Fruit fly (Drosophila melanogaster): ENCODE data around the gene Ugt307A1.

The Ugt307A1 gene

DNA sequence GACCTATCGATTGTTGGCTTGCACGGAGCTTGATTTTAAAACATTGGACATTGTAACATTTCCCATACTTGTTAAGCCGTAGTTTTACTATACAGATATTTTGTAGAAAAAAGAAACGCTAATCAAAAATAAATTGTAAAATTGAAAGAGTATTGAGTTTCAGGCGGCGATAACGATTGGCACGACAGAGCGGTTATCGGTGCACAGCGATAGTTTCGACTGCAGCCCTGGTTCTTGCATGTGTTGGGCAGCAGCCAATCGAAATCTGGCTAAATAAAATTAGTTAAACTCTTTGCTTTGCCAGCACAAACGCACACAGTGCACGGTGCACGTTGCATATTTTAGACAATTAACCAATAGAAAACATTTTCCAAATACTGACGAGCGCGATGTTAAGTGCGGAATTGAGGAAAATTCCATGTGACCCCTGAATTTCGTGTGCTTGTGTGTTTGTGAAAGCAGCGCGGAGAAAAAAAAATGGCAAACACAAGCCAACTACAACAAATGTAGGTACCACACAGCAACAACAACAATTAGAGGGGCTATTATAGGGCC is 29.9 kb upstream of the Ugt307A1 start, which contains the start of gene milt (continued):
- TF ChIP-seq CG3065 (GFP tag; optimal IDR thresholded peaks at IDR 0.05): no peak
- TF ChIP-seq CG31365 (tag; optimal IDR thresholded peaks at IDR 0.05): no peak
- TF ChIP-seq yki (optimal IDR thresholded peaks at IDR 0.05): no peak
- TF ChIP-seq ranshi (GFP tag; IDR thresholded peaks at IDR 0.05): no peak
- TF ChIP-seq CG18262 (tag; optimal IDR thresholded peaks at IDR 0.05): no peak
- no peak for TF ChIP-seq Neu2 (GFP tag; optimal IDR thresholded peaks at IDR 0.05; ENCODE audit: borderline replicate concordance)
- TF ChIP-seq en (GFP tag; optimal IDR thresholded peaks at IDR 0.05): no peak
- peak; percentile 89 for TF ChIP-seq nerfin-2 (GFP tag; IDR thresholded peaks at IDR 0.05; ENCODE audit: partially characterized antibody)
- peak; percentile 96 for TF ChIP-seq Dref (GFP tag; IDR thresholded peaks at IDR 0.05)
- TF ChIP-seq CG13894 (tag; optimal IDR thresholded peaks at IDR 0.05): no peak
- no peak for TF ChIP-seq Blimp-1 (GFP tag; optimal IDR thresholded peaks at IDR 0.05)
- TF ChIP-seq Atf3 (GFP tag; optimal IDR thresholded peaks at IDR 0.05): no peak
- no peak for TF ChIP-seq CG7271 (tag; optimal IDR thresholded peaks at IDR 0.05)
- peak; percentile 12 for TF ChIP-seq exex (tag; optimal IDR thresholded peaks at IDR 0.05)
- no peak for TF ChIP-seq insv (GFP tag; optimal IDR thresholded peaks at IDR 0.05)
- no peak for TF ChIP-seq ac (GFP tag; optimal IDR thresholded peaks at IDR 0.05)
- TF ChIP-seq CG2875 (GFP tag; optimal IDR thresholded peaks at IDR 0.05): no peak
- TF ChIP-seq caup (GFP tag; optimal IDR thresholded peaks at IDR 0.05; ENCODE audit: severe bottlenecking): no peak
- TF ChIP-seq hb (GFP tag; IDR thresholded peaks at IDR 0.05; ENCODE audit: partially characterized antibody): peak; percentile 92
- no peak for TF ChIP-seq kah (GFP tag; optimal IDR thresholded peaks at IDR 0.05)
- peak; percentile 93 for TF ChIP-seq Nf-YB (GFP tag; optimal IDR thresholded peaks at IDR 0.05)
- no peak for TF ChIP-seq croc (GFP tag; conservative IDR thresholded peaks at IDR 0.05)
- no peak for TF ChIP-seq CG9932 (GFP tag; IDR thresholded peaks at IDR 0.05)
- TF ChIP-seq esg (GFP tag; conservative IDR thresholded peaks at IDR 0.05): no peak
- TF ChIP-seq CG7745 (tag; optimal IDR thresholded peaks at IDR 0.05): no peak
- no peak for TF ChIP-seq Lpt (GFP tag; optimal IDR thresholded peaks at IDR 0.05)
- peak; percentile 40 for TF ChIP-seq CG15514 (GFP tag; optimal IDR thresholded peaks at IDR 0.05)
- no peak for TF ChIP-seq CG2678 (tag; optimal IDR thresholded peaks at IDR 0.05)
- no peak for TF ChIP-seq ase (GFP tag; IDR thresholded peaks at IDR 0.05)
- TF ChIP-seq CG4328 (GFP tag; optimal IDR thresholded peaks at IDR 0.05): no peak
- TF ChIP-seq tin (GFP tag; optimal IDR thresholded peaks at IDR 0.05): no peak
- no peak for TF ChIP-seq schlank (tag; optimal IDR thresholded peaks at IDR 0.05)
- TF ChIP-seq YL-1 (GFP tag; optimal IDR thresholded peaks at IDR 0.05): peak; percentile 88
- peak; percentile 86 for TF ChIP-seq CG42726 (GFP tag; IDR thresholded peaks at IDR 0.05; ENCODE audit: partially characterized antibody)
- no peak for TF ChIP-seq sisA (GFP tag; IDR thresholded peaks at IDR 0.05)
- TF ChIP-seq oc (tag; optimal IDR thresholded peaks at IDR 0.05): no peak
- no peak for TF ChIP-seq CG18599 (GFP tag; optimal IDR thresholded peaks at IDR 0.05)
- no peak for TF ChIP-seq Nf-YA (GFP tag; IDR thresholded peaks at IDR 0.05)
- peak; percentile 9 for TF ChIP-seq emc (GFP tag; optimal IDR thresholded peaks at IDR 0.05)
- TF ChIP-seq gcm (GFP tag; optimal IDR thresholded peaks at IDR 0.05): no peak
- no peak for TF ChIP-seq grn (GFP tag; optimal IDR thresholded peaks at IDR 0.05)
- TF ChIP-seq CG8388 (GFP tag; optimal IDR thresholded peaks at IDR 0.05): no peak
- TF ChIP-seq CG12744 (GFP tag; optimal IDR thresholded peaks at IDR 0.05): peak; percentile 2
- peak; percentile 31 for TF ChIP-seq nerfin-1 (tag; optimal IDR thresholded peaks at IDR 0.05)
- peak; percentile 83 for TF ChIP-seq Sry-δ (GFP tag; optimal IDR thresholded peaks at IDR 0.05)
- TF ChIP-seq D (optimal IDR thresholded peaks at IDR 0.05): no peak
- TF ChIP-seq D (GFP tag; optimal IDR thresholded peaks at IDR 0.05): no peak
- TF ChIP-seq CG17361 (GFP tag; IDR thresholded peaks at IDR 0.05): no peak
- peak; percentile 34 for TF ChIP-seq slbo (GFP tag; IDR thresholded peaks at IDR 0.05)
- no peak for TF ChIP-seq Ravus (GFP tag; IDR thresholded peaks at IDR 0.05)
